Worm (Caenorhabditis elegans): ENCODE data around the gene B0252.1.

ce11 chrII:6919363-6919851 lies at the start of gene B0252.1:
- TF ChIP-seq ceh-14 (tag; optimal IDR thresholded peaks at IDR 0.05) (no peak), ceh-24 (tag; optimal IDR thresholded peaks at IDR 0.05) (no peak)
